Worm (Caenorhabditis elegans) whole organism, L4 larva: ENCODE measurements around the gene C01B10.9.

Experiments used
- attf-4 ChIP-seq: sonication (generic microtip); optimal IDR thresholded peaks from 3 replicates; lab custom pipeline; 2017; ENCODE audit warnings: missing biosample characterization, missing genetic modification characterization
- gei-8 ChIP-seq: fragments of 200-800 bp; sonication (Bioruptor generic); optimal IDR thresholded peaks from 2 replicates; lab custom pipeline; 2018; ENCODE audit warnings: mild to moderate bottlenecking, missing genetic modification characterization, missing compliant biosample characterization

DNA sequence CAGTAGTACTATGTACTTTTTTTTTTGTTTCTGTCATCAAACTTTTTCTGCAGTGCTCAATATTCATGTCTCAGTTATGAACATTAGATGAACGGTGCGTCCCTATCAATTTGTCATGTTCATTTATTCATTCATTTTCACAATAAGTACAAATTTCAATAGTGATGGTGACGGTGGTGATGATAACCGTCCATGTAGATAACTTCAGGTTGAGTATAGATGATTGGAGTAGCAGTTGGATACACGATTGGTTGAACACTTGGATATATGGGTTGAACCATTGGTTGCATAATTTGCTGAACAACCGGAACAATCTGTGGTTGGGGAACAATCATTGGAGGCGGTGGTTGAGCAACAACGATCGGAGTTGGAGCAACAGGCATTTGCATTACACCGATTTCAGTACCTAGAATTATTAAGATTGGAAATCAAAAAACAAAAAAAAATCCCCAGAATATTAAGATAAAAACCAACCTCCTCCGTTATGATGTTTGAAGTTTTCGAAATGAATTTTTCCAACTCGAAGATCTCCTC is 43.9 kb upstream of the C01B10.9 start:
- TF ChIP-seq attf-4 (no peak), gei-8 (no peak)
